Fruit fly (Drosophila melanogaster) whole organism, embryonic: ENCODE results near the gene Sbp2.

ENCODE experiments used
- C15 ChIP-seq: fragments of 200-800 bp; sonication (Bioruptor generic); IDR thresholded peaks from 3 replicates; pipeline ENCODE4 v1.3.6; 2022; ENCODE audit warnings: missing biosample characterization, missing genetic modification characterization
- CG10959 ChIP-seq: fragments of 200-800 bp; sonication (Bioruptor generic); IDR thresholded peaks from 2 replicates; pipeline ENCODE4 v1.3.6; 2022; ENCODE audit warnings: missing biosample characterization, missing genetic modification characterization
- CG11093 ChIP-seq: fragments of 200-800 bp; sonication (Bioruptor generic); IDR thresholded peaks from 3 replicates; pipeline ENCODE4 v1.3.6; 2022; ENCODE audit warnings: missing biosample characterization, missing genetic modification characterization
- CG11504 ChIP-seq: fragments of 200-800 bp; sonication (Bioruptor generic); optimal IDR thresholded peaks from 3 replicates; lab custom pipeline; 2019; ENCODE audit warnings: missing biosample characterization, mild to moderate bottlenecking, missing genetic modification characterization, moderate library complexity
- CG11696 ChIP-seq: fragments of 200-800 bp; sonication (Bioruptor generic); IDR thresholded peaks from 2 replicates; pipeline ENCODE4 v1.3.6; 2022; ENCODE audit warnings: missing biosample characterization, missing genetic modification characterization
- CG12104 ChIP-seq: fragments of 200-800 bp; sonication (Bioruptor generic); optimal IDR thresholded peaks from 3 replicates; lab custom pipeline; 2016; ENCODE audit warnings: missing biosample characterization, missing genetic modification characterization
- CG14965 ChIP-seq: fragments of 200-800 bp; sonication (Bioruptor generic); optimal IDR thresholded peaks from 2 replicates; lab custom pipeline; 2016; ENCODE audit warnings: missing biosample characterization, missing genetic modification characterization, borderline replicate concordance
- CG17385 ChIP-seq: fragments of 200-800 bp; sonication (Bioruptor generic); optimal IDR thresholded peaks from 3 replicates; lab custom pipeline; 2018; ENCODE audit warnings: missing biosample characterization, mild to moderate bottlenecking, missing genetic modification characterization
- CG17829 ChIP-seq: fragments of 200-800 bp; optimal IDR thresholded peaks from 2 replicates; lab custom pipeline; 2019; ENCODE audit warnings: missing biosample characterization, mild to moderate bottlenecking, missing genetic modification characterization, moderate library complexity
- CG17912 ChIP-seq: fragments of 200-800 bp; sonication (Bioruptor generic); optimal IDR thresholded peaks from 2 replicates; lab custom pipeline; 2018; ENCODE audit warnings: missing biosample characterization, mild to moderate bottlenecking, missing genetic modification characterization
- CG2199 ChIP-seq: fragments of 200-800 bp; sonication (Bioruptor generic); IDR thresholded peaks from 3 replicates; pipeline ENCODE4 v1.3.6; 2022; ENCODE audit warnings: missing biosample characterization, missing genetic modification characterization
- CG2889 ChIP-seq: fragments of 200-800 bp; sonication (Bioruptor generic); IDR thresholded peaks from 3 replicates; pipeline ENCODE4 v1.3.6; 2022; ENCODE audit warnings: missing biosample characterization, missing genetic modification characterization
- CG31441 ChIP-seq: fragments of 200-800 bp; sonication (Bioruptor generic); IDR thresholded peaks from 2 replicates; pipeline ENCODE4 v1.3.6; 2022; ENCODE audit warnings: missing biosample characterization, missing genetic modification characterization
- CG32772 ChIP-seq: fragments of 200-800 bp; sonication (Bioruptor generic); IDR thresholded peaks from 2 replicates; pipeline ENCODE4 v1.3.6; 2022; ENCODE audit warnings: missing biosample characterization, missing genetic modification characterization
- CG3726 ChIP-seq: fragments of 200-800 bp; sonication (Bioruptor generic); IDR thresholded peaks from 3 replicates; pipeline ENCODE4, ENCODE4 v1.3.6; 2022; ENCODE audit warnings: missing biosample characterization, missing genetic modification characterization
- CG3847 ChIP-seq: fragments of 200-800 bp; sonication (Bioruptor generic); IDR thresholded peaks from 2 replicates; pipeline ENCODE4 v1.3.6; 2022; ENCODE audit warnings: missing biosample characterization, missing genetic modification characterization
- CG4328 ChIP-seq: fragments of 200-800 bp; sonication (Bioruptor generic); optimal IDR thresholded peaks from 3 replicates; lab custom pipeline; 2017; ENCODE audit warnings: missing biosample characterization, missing genetic modification reagents, missing genetic modification characterization
- CG5245 ChIP-seq: fragments of 200-800 bp; sonication (Bioruptor generic); optimal IDR thresholded peaks from 3 replicates; lab custom pipeline; 2016; ENCODE audit warnings: missing biosample characterization, missing genetic modification characterization
- CG7372 ChIP-seq: fragments of 200-800 bp; sonication (Bioruptor generic); IDR thresholded peaks from 2 replicates; pipeline ENCODE4 v1.3.6; 2022; ENCODE audit warnings: missing biosample characterization, missing genetic modification characterization
- CG8388 ChIP-seq: fragments of 200-800 bp; sonication (Bioruptor generic); optimal IDR thresholded peaks from 2 replicates; lab custom pipeline; 2019; ENCODE audit warnings: missing biosample characterization, mild to moderate bottlenecking, missing genetic modification characterization, moderate library complexity
- CG9609 ChIP-seq: fragments of 200-800 bp; sonication (Bioruptor generic); optimal IDR thresholded peaks from 3 replicates; lab custom pipeline; 2016; ENCODE audit warnings: missing biosample characterization, missing genetic modification characterization
- Chrac-16 ChIP-seq: fragments of 200-800 bp; sonication (Bioruptor generic); optimal IDR thresholded peaks from 3 replicates; lab custom pipeline; 2016; ENCODE audit warnings: missing biosample characterization, missing genetic modification characterization
- CkIIα-i1 ChIP-seq: fragments of 200-800 bp; sonication (Bioruptor generic); IDR thresholded peaks from 2 replicates; pipeline ENCODE4 v1.3.6; 2022; ENCODE audit warnings: missing biosample characterization, missing genetic modification characterization
- HLH3B ChIP-seq: fragments of 200-800 bp; sonication (Bioruptor generic); IDR thresholded peaks from 2 replicates; pipeline ENCODE4 v1.3.6; 2022; ENCODE audit warnings: missing biosample characterization, missing genetic modification characterization
- HmgD ChIP-seq: fragments of 200-800 bp; sonication (Bioruptor generic); optimal IDR thresholded peaks from 3 replicates; lab custom pipeline; 2016; ENCODE audit warnings: missing biosample characterization, missing genetic modification characterization
- Meics ChIP-seq: fragments of 200-800 bp; sonication (Bioruptor generic); optimal IDR thresholded peaks from 2 replicates; lab custom pipeline; 2017; ENCODE audit warnings: missing biosample characterization, mild to moderate bottlenecking, missing genetic modification characterization
- PHDP ChIP-seq: fragments of 200-800 bp; sonication (Bioruptor generic); optimal IDR thresholded peaks from 3 replicates; lab custom pipeline; 2018; ENCODE audit warnings: missing biosample characterization, mild to moderate bottlenecking, missing genetic modification characterization, moderate library complexity
- Scr ChIP-seq: fragments of 200-800 bp; sonication (Bioruptor generic); IDR thresholded peaks from 2 replicates; pipeline ENCODE4 v1.3.6; 2022; ENCODE audit warnings: missing biosample characterization, missing genetic modification characterization; ENCODE audit not compliant: partially characterized antibody
- Side ChIP-seq: fragments of 200-800 bp; sonication (Bioruptor generic); optimal IDR thresholded peaks from 2 replicates; lab custom pipeline; 2016; ENCODE audit warnings: missing biosample characterization, missing genetic modification characterization
- Six4 ChIP-seq: fragments of 200-800 bp; sonication (Bioruptor generic); optimal IDR thresholded peaks from 2 replicates; lab custom pipeline; 2016; ENCODE audit warnings: missing biosample characterization, missing genetic modification characterization
- Sox100B ChIP-seq: fragments of 200-800 bp; sonication (Bioruptor generic); optimal IDR thresholded peaks from 3 replicates; lab custom pipeline; 2018; ENCODE audit warnings: missing biosample characterization, mild to moderate bottlenecking, missing genetic modification characterization
- Taf1 ChIP-seq: fragments of 200-800 bp; sonication (Bioruptor generic); IDR thresholded peaks from 2 replicates; pipeline ENCODE4 v1.3.6; 2022; ENCODE audit warnings: missing biosample characterization, missing genetic modification characterization
- ato ChIP-seq: fragments of 200-800 bp; sonication (Bioruptor generic); IDR thresholded peaks from 2 replicates; pipeline ENCODE4 v1.3.6; 2022; ENCODE audit warnings: missing biosample characterization, missing genetic modification characterization; ENCODE audit not compliant: partially characterized antibody
- dan ChIP-seq: fragments of 200-800 bp; sonication (Bioruptor generic); IDR thresholded peaks from 2 replicates; pipeline ENCODE4 v1.3.6; 2022; ENCODE audit warnings: missing biosample characterization, missing genetic modification characterization
- dimm ChIP-seq: fragments of 200-800 bp; sonication (Bioruptor generic); IDR thresholded peaks from 2 replicates; pipeline ENCODE4 v1.3.6; 2022; ENCODE audit warnings: missing biosample characterization, missing genetic modification characterization
- dm ChIP-seq: fragments of 200-800 bp; sonication (Bioruptor generic); optimal IDR thresholded peaks from 3 replicates; lab custom pipeline; 2016; ENCODE audit warnings: missing biosample characterization, missing genetic modification characterization
- dysf ChIP-seq: fragments of 200-800 bp; sonication (Bioruptor generic); IDR thresholded peaks from 3 replicates; pipeline ENCODE4 v1.3.6; 2022; ENCODE audit warnings: missing biosample characterization, missing genetic modification characterization
- esg ChIP-seq: fragments of 200-800 bp; sonication (Bioruptor generic); conservative IDR thresholded peaks from 2 replicates; pipeline ENCODE4 v1.3.6; 2022; ENCODE audit warnings: missing biosample characterization, missing genetic modification characterization
- fd96Cb ChIP-seq: fragments of 200-800 bp; sonication (Bioruptor generic); optimal IDR thresholded peaks from 2 replicates; lab custom pipeline; 2018; ENCODE audit warnings: missing biosample characterization, mild to moderate bottlenecking, missing genetic modification characterization, moderate library complexity
- gt ChIP-seq: fragments of 200-800 bp; sonication (Bioruptor generic); IDR thresholded peaks from 2 replicates; pipeline ENCODE4 v1.3.6; 2022; ENCODE audit warnings: missing biosample characterization, missing genetic modification characterization
- hth ChIP-seq: fragments of >200 bp; optimal IDR thresholded peaks from 2 replicates; lab custom pipeline; 2017; ENCODE audit warnings: inconsistent platforms
- insv ChIP-seq, 2 experiments: fragments of 200-800 bp; sonication (Bioruptor generic); optimal IDR thresholded peaks; 3 replicates each; lab custom pipeline; 2016 to 2018; ENCODE audit warnings: missing biosample characterization in 2 of 2, missing genetic modification characterization in 2 of 2
- knrl ChIP-seq: fragments of 200-800 bp; sonication (Bioruptor generic); IDR thresholded peaks from 3 replicates; pipeline ENCODE4 v1.3.6; 2022; ENCODE audit warnings: missing biosample characterization, missing genetic modification characterization; ENCODE audit not compliant: partially characterized antibody
- lilli ChIP-seq: fragments of 200-800 bp; sonication (Bioruptor generic); optimal IDR thresholded peaks from 3 replicates; lab custom pipeline; 2016; ENCODE audit warnings: missing biosample characterization, missing genetic modification characterization
- pzg ChIP-seq: fragments of 200-800 bp; sonication (Bioruptor generic); optimal IDR thresholded peaks from 3 replicates; lab custom pipeline; 2018; ENCODE audit warnings: missing biosample characterization, mild to moderate bottlenecking, missing genetic modification characterization, moderate library complexity
- run ChIP-seq: fragments of 200-800 bp; sonication (Bioruptor generic); optimal IDR thresholded peaks from 3 replicates; lab custom pipeline; 2018; ENCODE audit warnings: missing biosample characterization, mild to moderate bottlenecking, missing genetic modification characterization
- sens ChIP-seq: fragments of 200-800 bp; sonication (Bioruptor generic); peaks from one replicate; lab custom pipeline; 2016; ENCODE audit warnings: missing biosample characterization, missing genetic modification characterization
- sqz ChIP-seq: fragments of 200-800 bp; sonication (Bioruptor generic); optimal IDR thresholded peaks from 3 replicates; lab custom pipeline; 2018; ENCODE audit warnings: missing biosample characterization, mild to moderate bottlenecking, missing genetic modification characterization
- trem ChIP-seq: fragments of 200-800 bp; optimal IDR thresholded peaks from 3 replicates; lab custom pipeline; 2019; ENCODE audit warnings: missing biosample characterization, mild to moderate bottlenecking, missing genetic modification characterization, moderate library complexity
- yki ChIP-seq: fragments of >200 bp; optimal IDR thresholded peaks from 3 replicates; lab custom pipeline; 2018
- z ChIP-seq: fragments of 200-800 bp; sonication (Bioruptor generic); IDR thresholded peaks from 3 replicates; pipeline ENCODE4 v1.3.6; 2022; ENCODE audit warnings: missing biosample characterization, missing genetic modification characterization

Gene Sbp2

DNA sequence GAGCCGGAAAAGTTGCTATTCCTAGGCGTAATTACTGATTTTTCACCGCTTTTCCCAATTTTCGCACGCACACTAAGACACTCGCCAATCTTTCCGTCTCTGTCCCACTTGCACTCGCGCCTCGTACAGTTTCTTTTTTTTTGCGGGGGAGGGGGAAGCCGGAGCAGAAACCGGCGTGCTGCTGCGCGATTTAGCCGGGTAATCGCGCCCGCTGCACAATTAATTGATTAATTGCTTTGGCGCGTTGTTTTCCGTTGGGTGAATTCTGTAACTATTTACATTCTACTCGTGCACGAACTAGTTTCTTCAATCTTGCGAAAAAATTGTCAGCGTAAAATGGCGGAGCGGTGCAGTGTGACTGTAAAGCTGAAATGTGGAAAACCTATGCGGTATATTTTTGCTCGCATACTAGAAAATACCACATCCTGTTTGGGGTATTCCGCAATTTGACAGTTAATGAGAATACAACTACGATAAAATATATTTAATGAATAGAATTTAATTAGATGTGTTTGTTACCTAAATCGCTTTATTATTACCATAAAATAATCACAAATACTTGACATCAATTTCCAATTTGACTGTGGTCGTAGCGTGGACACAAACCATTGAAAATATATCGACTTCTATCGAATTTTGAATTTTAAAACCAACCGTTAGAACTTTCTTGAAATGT lies 11.3 kb downstream of the Sbp2 start, which contains the start of gene Cpsf6 (continued):
- TF ChIP-seq z (GFP tag; lab: Robert Waterston, UW) (no peak), CG11696 (GFP tag; lab: Robert Waterston, UW) (no peak), sqz (GFP tag; lab: Kevin White, UChicago) (peak; percentile 74), CG17385 (peak; percentile 39), sens (GFP tag; lab: Kevin White, UChicago) (peak; percentile 86), HmgD (GFP tag; lab: Kevin White, UChicago) (peak; percentile 62), CG11504 (peak; percentile 71), Side (GFP tag; lab: Kevin White, UChicago) (no peak), yki (lab: Kevin White, UChicago) (no peak), CG14965 (GFP tag; lab: Kevin White, UChicago) (no peak), esg (peak; percentile 37; the same call in 1 of the 2 replicates), CG5245 (GFP tag; lab: Kevin White, UChicago) (peak; percentile 25), trem (peak; percentile 87), CG8388 (GFP tag; lab: Kevin White, UChicago) (peak; percentile 59), CG31441 (GFP tag; lab: Robert Waterston, UW) (peak; percentile 61), C15 (GFP tag; lab: Robert Waterston, UW) (no peak), CG12104 (peak; percentile 47), CG9609 (peak; percentile 31), CG7372 (peak; percentile 68), Six4 (GFP tag; lab: Kevin White, UChicago) (no peak), PHDP (tag; lab: Kevin White, UChicago) (peak; percentile 76), CG10959 (no peak), CG17829 (tag; lab: Kevin White, UChicago) (peak; percentile 80), CG2199 (GFP tag; lab: Robert Waterston, UW) (no peak), fd96Cb (tag; lab: Kevin White, UChicago) (peak; percentile 52), CkIIα-i1 (GFP tag; lab: Robert Waterston, UW) (no peak), Sox100B (GFP tag; lab: Kevin White, UChicago) (peak; percentile 35), Scr (GFP tag; lab: Robert Waterston, UW) (no peak; the same call in 1 of the 2 replicates), ato (GFP tag; lab: Robert Waterston, UW) (0 out of 2 replicates have a peak, but pooled peaks have one; percentile 20), dan (GFP tag; lab: Robert Waterston, UW) (no peak), CG3847 (GFP tag; lab: Robert Waterston, UW) (peak; percentile 66), Taf1 (GFP tag; lab: Robert Waterston, UW) (no peak), dimm (GFP tag; lab: Robert Waterston, UW) (no peak), knrl (GFP tag; lab: Robert Waterston, UW) (no peak), gt (GFP tag; lab: Robert Waterston, UW) (no peak), pzg (GFP tag; lab: Kevin White, UChicago) (peak; percentile 79), CG2889 (GFP tag; lab: Robert Waterston, UW) (0 out of 3 replicates have a peak, but pooled peaks have one; percentile 47), lilli (GFP tag; lab: Kevin White, UChicago) (peak; percentile 67), CG17912 (GFP tag; lab: Kevin White, UChicago) (no peak), Chrac-16 (GFP tag; lab: Kevin White, UChicago) (peak; percentile 61), dysf (peak; percentile 71; the same call in 2 of the 3 replicates), CG4328 (peak; percentile 42), Meics (GFP tag; lab: Kevin White, UChicago) (no peak), CG3726 (GFP tag; lab: Robert Waterston, UW) (no peak), hth (lab: Kevin White, UChicago) (no peak), CG11093 (GFP tag; lab: Robert Waterston, UW) (peak; percentile 42; the same call in 1 of the 3 replicates), HLH3B (GFP tag; lab: Robert Waterston, UW) (peak; percentile 58), insv (GFP tag; optimal IDR thresholded peaks at IDR 0.05; lab: Kevin White, UChicago) (peak in 1 of 2 experiments; percentile 87), dm (GFP tag; lab: Kevin White, UChicago) (peak; percentile 49), run (tag; lab: Kevin White, UChicago) (no peak), CG32772 (GFP tag; lab: Robert Waterston, UW) (no peak)
